Fruit fly (Drosophila melanogaster): ENCODE data around the gene CG1532.

Gene CG1532

DNA sequence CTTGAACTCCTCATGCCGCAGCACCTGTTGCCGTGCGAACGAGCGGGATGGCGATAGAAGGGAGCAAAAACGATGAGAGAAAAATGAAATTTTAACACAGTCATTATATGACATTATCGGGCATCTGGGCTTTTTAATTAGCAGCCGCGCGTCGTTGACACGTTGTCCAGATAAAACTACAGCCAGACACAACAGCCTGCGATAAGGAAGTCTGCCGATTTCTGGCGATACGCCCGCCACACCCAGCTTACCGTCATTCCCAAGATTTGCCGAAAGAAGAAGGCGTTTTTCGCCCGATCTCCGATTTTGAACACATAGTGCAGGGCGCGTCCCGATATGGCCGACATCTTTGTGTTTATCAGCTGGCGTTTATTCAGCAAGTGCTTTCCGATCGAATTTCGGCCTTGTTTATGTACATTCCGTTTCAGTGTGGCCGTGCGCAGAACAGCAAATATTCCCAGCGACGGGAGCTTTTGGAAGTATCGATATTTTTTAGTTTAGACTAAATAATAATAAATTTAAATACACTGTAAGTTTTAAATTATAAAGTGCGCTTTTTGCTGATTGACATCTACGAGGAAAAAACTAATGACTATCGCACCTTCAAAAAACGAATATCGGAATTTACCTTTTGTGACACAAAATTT, at the start of gene CG1532:
TSS of gene CG1532 (minus strand) at position 433 of the 647 bp plus-strand sequence.
- TF ChIP-seq ttk (optimal IDR thresholded peaks at IDR 0.05) (no peak), psq (optimal IDR thresholded peaks at IDR 0.05) (no peak), Sin3A (optimal IDR thresholded peaks at IDR 0.05) (no peak), Myc (optimal IDR thresholded peaks at IDR 0.05) (no peak), h (optimal IDR thresholded peaks at IDR 0.05) (no peak), insv (optimal IDR thresholded peaks at IDR 0.05) (no peak)

DNA sequence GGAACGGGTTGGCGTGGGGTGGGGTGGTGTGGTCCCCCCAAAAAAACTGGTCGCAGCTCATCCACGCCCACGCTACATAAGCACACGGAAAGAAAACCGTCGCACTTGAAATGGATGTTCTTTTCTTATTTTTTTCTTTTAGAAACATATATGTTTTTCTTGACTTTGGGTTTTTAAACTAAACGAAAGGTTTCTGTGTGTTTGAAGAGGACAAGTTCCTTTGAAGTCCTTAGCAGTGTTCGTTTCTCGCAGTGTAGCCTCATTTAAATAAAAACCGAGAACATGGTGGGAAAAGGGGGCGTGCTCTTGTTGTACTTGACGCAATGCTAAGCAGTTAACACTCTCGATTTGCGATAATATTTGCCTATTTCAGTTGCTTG, 46.2 kb upstream of the CG1532 start:
- TF ChIP-seq psq (optimal IDR thresholded peaks at IDR 0.05) = no peak
- TF ChIP-seq insv (optimal IDR thresholded peaks at IDR 0.05) = no peak
- no peak for TF ChIP-seq h (optimal IDR thresholded peaks at IDR 0.05)
- no peak for TF ChIP-seq Sin3A (optimal IDR thresholded peaks at IDR 0.05)
- TF ChIP-seq ttk (optimal IDR thresholded peaks at IDR 0.05) = no peak
- TF ChIP-seq Myc (optimal IDR thresholded peaks at IDR 0.05) = no peak

DNA sequence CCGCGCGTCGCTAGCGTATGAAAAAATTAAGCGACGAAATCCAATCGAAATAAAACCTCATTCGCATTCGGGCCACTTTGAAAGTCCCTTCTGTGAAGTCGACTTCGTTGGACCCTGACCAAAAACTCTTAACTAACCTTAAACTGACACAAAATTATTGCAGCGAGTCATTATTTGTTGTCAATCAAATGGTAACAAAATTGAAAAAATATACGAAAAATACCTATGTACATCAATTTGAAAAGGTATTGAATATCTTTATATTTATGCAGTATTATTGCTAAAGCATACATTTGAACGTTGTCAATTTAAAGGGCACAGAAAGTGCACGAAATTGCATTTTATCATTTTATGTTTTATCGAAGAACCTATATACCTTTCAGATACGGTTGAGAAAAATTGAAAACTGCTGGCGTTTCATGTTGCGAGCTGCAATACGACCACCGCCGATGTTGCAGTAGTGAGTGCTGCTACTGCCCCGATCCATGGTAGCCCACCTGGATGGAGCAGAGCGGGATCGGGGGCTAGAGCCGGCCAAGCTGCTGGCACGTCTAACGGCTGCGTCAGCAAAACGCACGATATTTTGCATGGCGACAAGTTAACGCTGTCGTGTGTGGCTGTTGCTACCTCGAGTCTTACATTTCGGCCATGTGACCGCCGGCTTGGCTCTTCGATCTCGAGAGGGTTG, 45.6 kb upstream of the CG1532 start:
- no peak for TF ChIP-seq Sin3A (optimal IDR thresholded peaks at IDR 0.05)
- TF ChIP-seq h (optimal IDR thresholded peaks at IDR 0.05) = no peak
- no peak for TF ChIP-seq Myc (optimal IDR thresholded peaks at IDR 0.05)
- TF ChIP-seq ttk (optimal IDR thresholded peaks at IDR 0.05) = no peak
- no peak for TF ChIP-seq psq (optimal IDR thresholded peaks at IDR 0.05)
- no peak for TF ChIP-seq insv (optimal IDR thresholded peaks at IDR 0.05)

DNA sequence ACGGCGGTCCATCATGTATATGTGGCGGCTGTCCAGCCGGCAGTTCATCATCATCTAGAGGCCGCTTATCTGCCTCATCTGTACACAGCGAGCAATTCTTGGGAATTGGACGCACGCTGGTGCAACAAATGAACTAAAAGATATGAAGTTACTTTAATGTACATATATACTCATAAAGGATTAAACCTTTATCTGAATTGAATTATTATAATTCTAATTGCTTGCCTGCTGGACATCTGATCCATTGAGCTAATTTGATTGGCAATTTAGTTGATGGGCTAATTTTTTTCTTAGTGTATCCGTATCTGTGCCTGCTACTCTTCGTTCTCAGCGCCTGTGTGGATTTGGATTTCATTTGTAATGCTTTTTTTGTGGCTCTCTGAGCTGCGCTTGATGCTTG, 44.8 kb upstream of the CG1532 start:
- no peak for TF ChIP-seq insv (optimal IDR thresholded peaks at IDR 0.05)
- no peak for TF ChIP-seq Myc (optimal IDR thresholded peaks at IDR 0.05)
- TF ChIP-seq Sin3A (optimal IDR thresholded peaks at IDR 0.05) = no peak
- no peak for TF ChIP-seq h (optimal IDR thresholded peaks at IDR 0.05)
- no peak for TF ChIP-seq psq (optimal IDR thresholded peaks at IDR 0.05)
- TF ChIP-seq ttk (optimal IDR thresholded peaks at IDR 0.05) = no peak

DNA sequence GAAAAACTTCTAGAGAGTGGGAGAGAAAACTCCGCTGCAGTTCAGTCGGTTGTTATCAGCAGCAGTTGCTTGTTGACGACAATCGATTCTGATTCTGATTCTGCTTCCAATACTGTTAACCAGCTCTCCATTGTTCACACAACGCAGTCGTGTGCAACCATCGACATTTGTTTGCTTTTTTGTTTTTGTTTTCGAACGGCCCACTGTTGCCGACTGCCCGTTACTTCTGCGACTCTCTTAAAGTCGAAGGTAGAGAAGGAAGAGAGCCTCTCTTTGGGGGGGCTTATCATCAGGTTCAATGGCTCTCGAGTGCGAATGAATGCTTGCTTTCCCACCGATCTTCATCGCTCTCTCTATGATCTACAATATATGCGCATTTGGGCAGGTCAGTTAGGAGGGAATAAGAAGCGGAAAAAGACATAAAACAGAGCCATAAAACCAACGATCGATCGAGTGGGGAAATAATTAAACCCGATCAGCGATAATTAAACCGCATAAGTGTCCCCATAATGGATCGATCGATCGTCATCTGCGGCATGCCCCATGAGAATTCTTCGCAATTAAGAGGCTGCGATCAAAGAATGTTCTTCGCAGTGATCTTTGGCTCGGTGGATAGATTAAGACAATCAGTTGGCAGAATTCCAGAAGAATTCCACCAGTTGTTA, 43.7 kb upstream of the CG1532 start:
- TF ChIP-seq ttk (optimal IDR thresholded peaks at IDR 0.05) (no peak), h (optimal IDR thresholded peaks at IDR 0.05) (no peak), Sin3A (optimal IDR thresholded peaks at IDR 0.05) (no peak), Myc (optimal IDR thresholded peaks at IDR 0.05) (no peak), psq (optimal IDR thresholded peaks at IDR 0.05) (no peak), insv (optimal IDR thresholded peaks at IDR 0.05) (no peak)

DNA sequence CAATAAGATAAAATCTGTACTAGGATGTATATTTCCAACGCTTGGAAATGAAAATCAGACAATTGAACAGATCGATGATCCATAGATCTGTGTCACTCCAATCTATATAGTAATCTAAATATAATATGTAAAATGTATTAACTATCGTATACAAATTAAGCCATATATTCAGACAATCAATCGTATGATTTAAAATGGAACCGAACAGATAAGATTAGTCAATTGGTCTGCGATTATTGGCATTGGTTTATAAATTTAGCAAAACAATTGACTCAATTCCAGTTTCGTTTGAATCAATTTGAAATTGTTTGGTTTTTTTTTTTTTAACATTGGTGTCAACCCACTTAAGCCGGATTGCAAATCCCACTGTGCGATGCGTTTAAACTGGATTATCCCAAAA, 39.7 kb upstream of the CG1532 start:
- TF ChIP-seq Sin3A (optimal IDR thresholded peaks at IDR 0.05) (no peak), insv (optimal IDR thresholded peaks at IDR 0.05) (no peak), ttk (optimal IDR thresholded peaks at IDR 0.05) (no peak), psq (optimal IDR thresholded peaks at IDR 0.05) (no peak), h (optimal IDR thresholded peaks at IDR 0.05) (no peak), Myc (optimal IDR thresholded peaks at IDR 0.05) (no peak)

DNA sequence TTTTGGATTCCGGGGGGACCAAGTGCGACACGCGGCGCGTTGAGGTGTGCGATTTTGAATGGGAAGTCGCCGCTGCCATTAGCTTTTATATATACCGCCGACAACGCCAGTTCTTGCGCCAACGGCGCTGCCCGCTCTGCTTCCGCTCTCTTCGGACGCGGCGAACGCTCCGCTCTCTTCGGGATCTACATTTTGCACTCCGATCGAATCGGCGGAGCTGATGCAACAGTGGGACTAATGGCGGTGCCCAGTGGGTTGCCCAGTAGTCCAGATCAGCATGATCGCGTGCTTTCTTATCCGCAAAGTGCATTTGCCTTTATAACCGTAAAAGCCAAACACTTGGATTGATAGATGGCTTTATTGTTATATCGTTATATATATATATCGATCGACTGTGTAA, 39.3 kb upstream of the CG1532 start, which contains the start of gene CG32512:
TSS of gene CG32512 (minus strand) at position 67 of the 400 bp plus-strand sequence.
- TF ChIP-seq ttk (optimal IDR thresholded peaks at IDR 0.05) (no peak), Myc (optimal IDR thresholded peaks at IDR 0.05) (no peak), Sin3A (optimal IDR thresholded peaks at IDR 0.05) (no peak), insv (optimal IDR thresholded peaks at IDR 0.05) (no peak), psq (optimal IDR thresholded peaks at IDR 0.05) (no peak), h (optimal IDR thresholded peaks at IDR 0.05) (no peak)

DNA sequence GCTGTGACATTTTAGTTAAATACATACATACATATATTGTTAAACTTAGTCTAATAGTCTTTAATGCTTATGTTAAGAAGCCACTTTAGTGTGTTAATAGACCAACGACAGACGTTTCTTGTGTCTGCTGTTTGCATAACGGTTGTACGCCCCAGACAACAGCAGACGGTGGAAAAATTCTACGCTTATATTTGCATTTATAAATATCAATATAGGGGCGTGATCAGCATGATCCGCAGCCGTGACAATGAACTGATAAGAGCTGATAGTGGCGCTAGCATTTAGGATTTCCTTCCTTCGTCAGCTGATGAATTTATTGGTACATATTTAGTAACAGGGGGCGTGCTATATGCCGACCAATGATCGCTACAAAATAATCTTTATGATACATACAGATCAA, 37.6 kb upstream of the CG1532 start:
- no peak for TF ChIP-seq Sin3A (optimal IDR thresholded peaks at IDR 0.05)
- TF ChIP-seq psq (optimal IDR thresholded peaks at IDR 0.05) = no peak
- no peak for TF ChIP-seq ttk (optimal IDR thresholded peaks at IDR 0.05)
- no peak for TF ChIP-seq h (optimal IDR thresholded peaks at IDR 0.05)
- no peak for TF ChIP-seq insv (optimal IDR thresholded peaks at IDR 0.05)

DNA sequence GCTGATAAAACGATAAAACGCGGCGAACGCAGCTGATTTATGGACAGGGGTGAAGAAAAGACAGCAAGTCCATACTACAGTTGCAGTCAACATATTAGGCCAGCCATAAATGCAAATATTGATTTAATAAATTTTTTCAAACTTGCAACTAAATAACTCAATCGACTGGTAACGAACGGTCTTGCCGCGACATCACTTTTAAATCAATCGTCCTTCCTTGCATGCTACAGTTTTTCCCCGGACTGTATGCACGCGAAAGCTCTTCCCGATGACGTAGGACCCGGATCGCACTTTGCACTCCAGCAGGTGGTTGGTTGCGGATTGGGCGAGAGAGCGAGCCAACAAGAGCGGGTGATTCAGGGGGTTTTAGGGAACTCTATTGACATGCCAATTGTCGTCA, 36.8 kb upstream of the CG1532 start:
- TF ChIP-seq Sin3A (optimal IDR thresholded peaks at IDR 0.05) = no peak
- no peak for TF ChIP-seq insv (optimal IDR thresholded peaks at IDR 0.05)
- no peak for TF ChIP-seq h (optimal IDR thresholded peaks at IDR 0.05)
- TF ChIP-seq ttk (optimal IDR thresholded peaks at IDR 0.05) = no peak
- no peak for TF ChIP-seq psq (optimal IDR thresholded peaks at IDR 0.05)
- no peak for TF ChIP-seq Myc (optimal IDR thresholded peaks at IDR 0.05)

DNA sequence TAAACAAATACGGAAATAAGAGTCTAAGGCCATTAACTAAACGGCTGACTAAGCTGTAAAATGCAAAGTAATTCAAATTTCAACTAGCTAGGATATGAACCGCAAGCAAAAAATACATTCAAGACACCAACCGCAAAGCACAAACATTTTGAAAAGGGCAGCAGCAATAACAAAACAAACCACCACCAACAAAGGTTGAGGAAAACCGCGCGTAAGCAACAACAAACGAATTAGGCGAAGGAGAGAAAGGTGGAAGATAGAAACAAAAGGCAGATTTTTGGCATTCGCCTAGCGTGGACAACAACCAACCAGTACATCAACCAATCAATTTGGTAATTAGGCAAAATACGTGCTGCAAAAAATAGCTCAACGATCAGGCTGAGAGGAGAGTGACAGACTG, 32.4 kb upstream of the CG1532 start:
- TF ChIP-seq ttk (optimal IDR thresholded peaks at IDR 0.05) (no peak), Sin3A (optimal IDR thresholded peaks at IDR 0.05) (no peak), psq (optimal IDR thresholded peaks at IDR 0.05) (no peak)

DNA sequence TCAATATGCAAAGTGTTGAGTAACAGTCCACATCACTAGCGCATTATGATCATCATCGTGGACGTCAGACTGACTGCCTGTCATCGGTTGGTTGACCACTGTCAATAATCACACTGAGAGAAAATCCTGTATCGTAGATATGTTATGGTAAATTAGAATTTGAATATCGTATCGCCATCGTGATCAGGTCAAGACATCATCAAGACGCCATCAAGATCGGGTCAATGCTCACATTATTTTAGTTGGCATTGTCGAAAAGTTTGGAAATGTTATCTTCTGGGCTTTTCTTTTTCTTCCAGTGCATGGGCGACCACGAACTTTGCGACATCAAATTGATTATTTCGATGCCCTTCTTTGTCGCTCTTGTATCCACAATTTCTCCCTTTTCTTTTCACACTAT, 30.8 kb upstream of the CG1532 start:
- TF ChIP-seq insv (optimal IDR thresholded peaks at IDR 0.05) = no peak

DNA sequence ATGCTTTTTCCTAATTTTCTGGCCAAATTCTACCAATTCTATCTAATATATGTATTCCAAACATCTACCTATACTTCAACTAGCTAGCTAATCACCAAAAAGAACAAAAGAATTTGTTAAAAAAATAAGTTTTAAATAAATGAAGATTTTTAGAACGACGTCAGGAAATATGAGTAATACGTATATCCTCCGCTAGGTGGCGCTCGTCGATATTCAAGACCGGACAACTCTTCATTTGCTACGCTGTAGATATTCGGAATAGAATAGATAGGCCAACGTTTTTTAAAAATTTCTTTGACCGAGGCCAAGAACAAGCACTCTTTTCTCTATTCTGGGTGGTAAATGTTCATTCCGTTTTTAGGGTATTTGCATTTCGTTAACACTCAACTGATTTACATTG, 30.3 kb upstream of the CG1532 start:
- no peak for TF ChIP-seq psq (optimal IDR thresholded peaks at IDR 0.05)
- TF ChIP-seq Myc (optimal IDR thresholded peaks at IDR 0.05) = no peak
- no peak for TF ChIP-seq Sin3A (optimal IDR thresholded peaks at IDR 0.05)
- TF ChIP-seq h (optimal IDR thresholded peaks at IDR 0.05) = no peak
- TF ChIP-seq ttk (optimal IDR thresholded peaks at IDR 0.05) = no peak
- TF ChIP-seq insv (optimal IDR thresholded peaks at IDR 0.05) = no peak

All from Kc167 (cell line).